Fruit fly (Drosophila melanogaster) ovary, adult (tissue): Measurements from ENCODE around the gene CG13000.

Source experiments
- CG17801 ChIP-seq: fragments of 200-800 bp; optimal IDR thresholded peaks from 2 replicates; lab custom pipeline; 2019; ENCODE audit warnings: missing biosample characterization, mild to moderate bottlenecking, missing genetic modification characterization, moderate library complexity; ENCODE audit not compliant: partially characterized antibody

Gene CG13000

dm6 chrX:16907009-16907408 is 41.3 kb downstream of the CG13000 start:
- TF ChIP-seq CG17801 (GFP tag; lab: Kevin White, UChicago): no peak

- TF ChIP-seq CG17801 (GFP tag; lab: Kevin White, UChicago): no peak
Observed at dm6 chrX:16906065-16906464, 42.2 kb downstream of the CG13000 start.

dm6 chrX:16902435-16902834 is 45.8 kb downstream of the CG13000 start:
- TF ChIP-seq CG17801 (GFP tag; lab: Kevin White, UChicago): no peak

dm6 chrX:16900283-16900682 is 48.0 kb downstream of the CG13000 start:
- TF ChIP-seq CG17801 (GFP tag; lab: Kevin White, UChicago): no peak
